Worm (Caenorhabditis elegans) whole organism, L2 larva: ENCODE data around the gene Y54G2A.48.

Experiments
- C34F6.9 ChIP-seq: fragments of 150-350 bp; optimal IDR thresholded peaks from 2 replicates; lab custom pipeline; 2014; ENCODE audit warnings: missing biosample characterization, missing genetic modification characterization
- F13H6.1 ChIP-seq: sonication (generic microtip); optimal IDR thresholded peaks from 2 replicates; lab custom pipeline; 2016; ENCODE audit warnings: missing genetic modification characterization, missing compliant biosample characterization
- R02D3.7 ChIP-seq: fragments of 150-350 bp; optimal IDR thresholded peaks from 2 replicates; lab custom pipeline; 2014; ENCODE audit warnings: missing biosample characterization, missing genetic modification characterization
- Y55F3AM.14 ChIP-seq: fragments of 200-800 bp; sonication (Bioruptor generic); optimal IDR thresholded peaks from 2 replicates; lab custom pipeline; 2018; ENCODE audit warnings: mild to moderate bottlenecking, missing genetic modification characterization, missing compliant biosample characterization
- ZK546.5 ChIP-seq: sonication (generic microtip); optimal IDR thresholded peaks from 2 replicates; lab custom pipeline; 2017; ENCODE audit warnings: missing biosample characterization, missing genetic modification characterization
- alr-1 ChIP-seq: fragments of 150-350 bp; optimal IDR thresholded peaks from 2 replicates; lab custom pipeline; 2014; ENCODE audit warnings: missing biosample characterization, missing genetic modification characterization
- aly-2 ChIP-seq: fragments of 150-350 bp; optimal IDR thresholded peaks from 2 replicates; lab custom pipeline; 2014; ENCODE audit warnings: missing biosample characterization, missing genetic modification characterization
- ama-1 ChIP-seq: fragments of 150-350 bp; optimal IDR thresholded peaks from 2 replicates; lab custom pipeline; 2018; ENCODE audit warnings: inconsistent platforms
- blmp-1 ChIP-seq: sonication (generic microtip); optimal IDR thresholded peaks from 2 replicates; lab custom pipeline; 2017; ENCODE audit warnings: missing genetic modification characterization, mild to moderate bottlenecking, missing compliant biosample characterization, antibody characterized with exemption, moderate library complexity; ENCODE audit not compliant: insufficient read depth
- ceh-16 ChIP-seq: fragments of 150-350 bp; optimal IDR thresholded peaks from 2 replicates; lab custom pipeline; 2014; ENCODE audit warnings: missing biosample characterization, missing genetic modification characterization
- crh-2 ChIP-seq: sonication (generic microtip); optimal IDR thresholded peaks from 2 replicates; lab custom pipeline; 2017; ENCODE audit warnings: missing biosample characterization, missing genetic modification characterization
- dmd-4 ChIP-seq: sonication (generic microtip); optimal IDR thresholded peaks from 2 replicates; lab custom pipeline; 2017; ENCODE audit warnings: missing biosample characterization, missing genetic modification characterization
- elt-1 ChIP-seq: fragments of 150-350 bp; optimal IDR thresholded peaks from 2 replicates; lab custom pipeline; 2014; ENCODE audit warnings: missing biosample characterization, missing genetic modification characterization
- elt-3 ChIP-seq: sonication (generic microtip); optimal IDR thresholded peaks from 2 replicates; lab custom pipeline; 2017; ENCODE audit warnings: missing biosample characterization, missing genetic modification characterization
- fos-1 ChIP-seq: fragments of 150-350 bp; optimal IDR thresholded peaks from 2 replicates; lab custom pipeline; 2014; ENCODE audit warnings: missing biosample characterization, missing genetic modification characterization
- gmeb-1 ChIP-seq: fragments of 150-350 bp; optimal IDR thresholded peaks from 2 replicates; lab custom pipeline; 2014; ENCODE audit warnings: missing biosample characterization, missing genetic modification characterization
- lin-13 ChIP-seq: fragments of 150-350 bp; optimal IDR thresholded peaks from 2 replicates; lab custom pipeline; 2014; ENCODE audit warnings: missing biosample characterization, missing genetic modification reagents, missing genetic modification characterization
- lsy-2 ChIP-seq, 2 experiments: fragments of 150-350 bp in 1 of 2; sonication (generic microtip) in 1 of 2; optimal IDR thresholded peaks; 2 replicates each; lab custom pipeline; 2014 to 2017; ENCODE audit warnings: missing biosample characterization in 2 of 2, missing genetic modification characterization in 2 of 2
- mab-5 ChIP-seq: fragments of 150-350 bp; optimal IDR thresholded peaks from 2 replicates; lab custom pipeline; 2014; ENCODE audit warnings: missing biosample characterization, missing genetic modification characterization
- mbf-1 ChIP-seq: sonication (generic microtip); optimal IDR thresholded peaks from 2 replicates; lab custom pipeline; 2017; ENCODE audit warnings: missing biosample characterization, missing genetic modification characterization
- nhr-10 ChIP-seq: sonication (generic microtip); optimal IDR thresholded peaks from 2 replicates; lab custom pipeline; 2017; ENCODE audit warnings: missing biosample characterization, missing genetic modification characterization
- nhr-129 ChIP-seq: fragments of 150-350 bp; optimal IDR thresholded peaks from 2 replicates; lab custom pipeline; 2014; ENCODE audit warnings: missing biosample characterization, missing genetic modification characterization
- nhr-21 ChIP-seq: fragments of 150-350 bp; optimal IDR thresholded peaks from 2 replicates; lab custom pipeline; 2014; ENCODE audit warnings: missing biosample characterization, missing genetic modification characterization
- nhr-23 ChIP-seq: fragments of 150-350 bp; optimal IDR thresholded peaks from 2 replicates; lab custom pipeline; 2014; ENCODE audit warnings: missing biosample characterization, missing genetic modification reagents, missing genetic modification characterization
- nhr-25 ChIP-seq: fragments of 150-350 bp; sonication (generic microtip); optimal IDR thresholded peaks from 3 replicates; lab custom pipeline; 2014; ENCODE audit warnings: missing biosample characterization, missing genetic modification characterization
- nhr-6 ChIP-seq: fragments of 150-350 bp; optimal IDR thresholded peaks from 2 replicates; lab custom pipeline; 2014; ENCODE audit warnings: missing biosample characterization, missing genetic modification characterization
- nhr-77 ChIP-seq: fragments of 150-350 bp; optimal IDR thresholded peaks from 2 replicates; lab custom pipeline; 2014; ENCODE audit warnings: missing biosample characterization, missing genetic modification characterization
- peb-1 ChIP-seq: fragments of 150-350 bp; optimal IDR thresholded peaks from 2 replicates; lab custom pipeline; 2014; ENCODE audit warnings: missing biosample characterization, missing genetic modification characterization
- sem-4 ChIP-seq: fragments of 150-350 bp; optimal IDR thresholded peaks from 2 replicates; lab custom pipeline; 2014; ENCODE audit warnings: missing biosample characterization, missing genetic modification reagents, missing genetic modification characterization
- sma-9 ChIP-seq, 2 experiments: fragments of 150-350 bp in 1 of 2; sonication (generic microtip) in 1 of 2; optimal IDR thresholded peaks; 2 replicates each; lab custom pipeline; 2014 to 2016; ENCODE audit warnings: missing genetic modification characterization in 2 of 2, mild to moderate bottlenecking in 1 of 2, missing biosample characterization in 1 of 2, missing compliant biosample characterization in 1 of 2, missing genetic modification reagents in 1 of 2, moderate library complexity in 1 of 2
- unc-39 ChIP-seq: fragments of 150-350 bp; optimal IDR thresholded peaks from 2 replicates; lab custom pipeline; 2014; ENCODE audit warnings: missing biosample characterization, missing genetic modification characterization
- unc-55 ChIP-seq: fragments of 150-350 bp; sonication (generic microtip); optimal IDR thresholded peaks from 3 replicates; lab custom pipeline; 2014; ENCODE audit warnings: missing biosample characterization, missing genetic modification reagents, missing genetic modification characterization
- unc-62 ChIP-seq: fragments of 150-350 bp; optimal IDR thresholded peaks from 2 replicates; lab custom pipeline; 2014; ENCODE audit warnings: missing biosample characterization, missing genetic modification reagents, missing genetic modification characterization
- zag-1 ChIP-seq: fragments of 150-350 bp; optimal IDR thresholded peaks from 2 replicates; lab custom pipeline; 2014; ENCODE audit warnings: missing biosample characterization, missing genetic modification characterization
- ztf-11 ChIP-seq: sonication (generic microtip); optimal IDR thresholded peaks from 2 replicates; lab custom pipeline; 2017; ENCODE audit warnings: missing biosample characterization, missing genetic modification characterization
- ztf-4 ChIP-seq: fragments of 150-350 bp; optimal IDR thresholded peaks from 2 replicates; lab custom pipeline; 2014; ENCODE audit warnings: missing biosample characterization, missing genetic modification characterization

The Y54G2A.48 gene

DNA sequence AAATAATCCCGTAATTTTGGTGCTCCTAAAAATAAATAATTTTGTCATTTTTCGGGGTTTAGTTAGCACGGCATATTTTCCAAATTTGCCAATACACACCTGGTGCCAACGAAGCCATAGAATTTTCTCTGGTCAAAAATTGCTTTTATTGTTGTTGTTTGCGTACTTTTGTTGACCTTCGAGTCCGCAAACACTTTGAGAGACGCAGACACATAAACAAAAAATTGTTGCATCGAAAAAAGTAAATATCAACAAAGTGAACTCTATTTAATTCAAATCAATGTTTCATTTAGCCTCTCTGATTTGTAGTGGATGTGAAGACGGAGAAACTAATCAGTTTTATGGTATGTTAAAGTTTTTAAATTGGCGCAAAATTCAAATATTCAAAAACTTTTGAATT lies 13.8 kb upstream of the Y54G2A.48 start, which contains the start of gene Y54G2A.40:
Y54G2A.40 (plus strand) TSS at position 213 of the 400 bp plus-strand sequence.
- TF ChIP-seq lin-13 (GFP tag; lab: Kevin White, UChicago) (peak; percentile 10), lsy-2 (tag; optimal IDR thresholded peaks at IDR 0.05; lab: Kevin White, UChicago) (peak in 1 of 2 experiments; percentile 72), mab-5 (tag; lab: Kevin White, UChicago) (no peak), blmp-1 (no peak), C34F6.9 (tag; lab: Kevin White, UChicago) (peak; percentile 46), unc-55 (GFP tag; lab: Kevin White, UChicago) (peak; percentile 56)

DNA sequence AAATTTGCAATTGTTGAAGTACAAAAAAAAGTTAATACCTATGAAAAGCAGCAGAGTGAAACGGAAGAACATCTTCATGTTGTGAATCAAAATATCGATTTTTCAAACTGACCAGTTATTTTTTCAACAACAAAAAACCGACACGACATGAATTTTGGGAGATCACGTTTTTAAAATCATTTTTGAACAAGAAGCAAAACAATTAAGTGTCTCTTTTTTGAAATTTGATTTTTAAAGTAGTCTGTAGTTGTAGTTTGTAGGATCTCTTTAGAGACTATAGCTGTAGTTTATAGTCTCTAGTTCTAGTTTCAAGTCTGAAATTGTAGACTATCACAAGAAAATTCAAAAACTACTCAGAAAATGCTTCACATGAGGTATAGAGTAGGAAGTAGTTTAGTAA lies 11.4 kb upstream of the Y54G2A.48 start, which contains the start of gene Y54G2A.15:
Y54G2A.15 (minus strand) TSS at position 101 of the 400 bp plus-strand sequence.
- TF ChIP-seq sem-4 (tag; lab: Kevin White, UChicago), result no peak
- no peak for TF ChIP-seq nhr-129 (tag; lab: Kevin White, UChicago)
- no peak for TF ChIP-seq zag-1 (tag; lab: Kevin White, UChicago)
- TF ChIP-seq unc-55 (GFP tag; lab: Kevin White, UChicago), result no peak
- no peak for TF ChIP-seq blmp-1
- TF ChIP-seq, all 48 proteins: peak for 0

DNA sequence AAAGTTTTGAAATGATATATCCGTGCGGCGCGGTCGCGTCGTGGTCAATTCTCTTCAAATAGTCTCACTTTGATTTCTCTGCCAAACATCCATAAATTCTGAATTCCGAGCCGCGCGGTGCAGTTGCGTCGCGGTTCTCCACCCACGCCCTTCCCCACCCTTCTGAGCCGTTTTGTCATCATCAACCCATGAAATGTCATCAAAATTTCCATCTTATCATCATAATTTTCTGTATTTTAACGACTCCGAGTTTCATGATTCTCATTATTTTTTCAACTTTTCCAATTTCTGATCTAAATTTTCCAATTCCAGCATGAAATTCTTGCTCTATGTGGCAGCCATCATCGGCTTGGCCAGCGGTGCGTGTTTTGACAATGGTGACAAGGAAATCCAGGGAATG lies 9.7 kb upstream of the Y54G2A.48 start, which contains the start of gene clec-84:
clec-84 (plus strand) TSS at position 301 of the 400 bp plus-strand sequence.
- no peak for TF ChIP-seq gmeb-1 (tag; lab: Kevin White, UChicago)
- TF ChIP-seq zag-1 (tag; lab: Kevin White, UChicago), result no peak
- no peak for TF ChIP-seq ztf-4 (tag; lab: Kevin White, UChicago)
- TF ChIP-seq nhr-6, result no peak
- no peak for TF ChIP-seq dmd-4
- no peak for TF ChIP-seq blmp-1

DNA sequence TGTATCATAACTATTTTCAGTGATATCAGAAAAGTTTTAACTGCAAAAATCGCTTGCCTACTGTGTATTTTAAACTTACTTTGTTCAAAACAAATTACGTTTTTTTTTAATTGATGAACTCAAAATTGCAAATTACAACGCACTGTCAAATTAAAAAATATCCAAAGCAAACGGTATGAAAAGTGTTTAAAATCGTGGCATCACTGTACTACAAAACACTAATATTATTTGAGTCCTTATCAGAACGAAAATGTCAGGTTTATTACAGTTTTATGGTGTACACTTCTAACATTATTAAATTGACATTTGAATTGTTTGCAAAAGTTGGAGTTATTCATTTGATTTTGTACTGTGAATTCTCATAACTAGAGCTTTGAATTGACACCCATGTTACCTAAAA lies 8.8 kb upstream of the Y54G2A.48 start, which contains the start of gene clec-83:
clec-83 (minus strand) TSS at position 213 of the 400 bp plus-strand sequence.
- peak; percentile 39 for TF ChIP-seq fos-1 (tag; lab: Kevin White, UChicago)
- no peak for TF ChIP-seq mbf-1 (tag; lab: Kevin White, UChicago)
- TF ChIP-seq, all 48 proteins: peak for 1

DNA sequence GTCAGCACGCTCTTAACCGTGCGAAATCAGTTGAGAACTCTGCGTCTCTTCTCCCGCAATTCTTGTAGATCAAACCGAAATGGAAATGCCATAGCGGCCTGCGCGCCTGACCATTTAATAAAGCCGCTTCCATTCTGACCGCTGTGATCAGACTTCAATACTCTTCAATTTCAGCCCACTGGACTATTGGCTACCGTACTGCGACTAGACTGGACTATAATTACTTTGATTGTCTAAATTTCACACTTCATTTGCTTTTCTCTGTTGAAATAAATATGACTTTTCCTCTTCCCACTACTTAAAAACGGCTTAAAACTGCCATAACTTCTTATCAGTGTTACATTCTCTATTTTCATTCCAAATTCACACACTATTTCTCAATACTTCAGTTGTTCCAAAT lies 5.8 kb upstream of the Y54G2A.48 start, which contains the start of gene Y54G2A.7:
Y54G2A.7 (plus strand) TSS at position 301 of the 400 bp plus-strand sequence.
- no peak for TF ChIP-seq aly-2
- no peak for TF ChIP-seq elt-3 (tag; lab: Kevin White, UChicago)
- TF ChIP-seq ama-1, result no peak
- TF ChIP-seq nhr-10 (tag; lab: Kevin White, UChicago), result no peak
- no peak for TF ChIP-seq Y55F3AM.14 (GFP tag; lab: Kevin White, UChicago)
- no peak for TF ChIP-seq unc-39 (tag; lab: Kevin White, UChicago)
- no peak for TF ChIP-seq blmp-1
- no peak for TF ChIP-seq crh-2 (tag; lab: Kevin White, UChicago)
- no peak for TF ChIP-seq ztf-4 (tag; lab: Kevin White, UChicago)
- TF ChIP-seq mab-5 (tag; lab: Kevin White, UChicago), result no peak
- TF ChIP-seq lsy-2 (tag; optimal IDR thresholded peaks at IDR 0.05; lab: Kevin White, UChicago), result no peak
- TF ChIP-seq dmd-4, result no peak
- TF ChIP-seq unc-62, result no peak
- TF ChIP-seq nhr-129 (tag; lab: Kevin White, UChicago), result no peak
- TF ChIP-seq sem-4 (tag; lab: Kevin White, UChicago), result no peak
- no peak for TF ChIP-seq elt-1 (tag; lab: Kevin White, UChicago)

DNA sequence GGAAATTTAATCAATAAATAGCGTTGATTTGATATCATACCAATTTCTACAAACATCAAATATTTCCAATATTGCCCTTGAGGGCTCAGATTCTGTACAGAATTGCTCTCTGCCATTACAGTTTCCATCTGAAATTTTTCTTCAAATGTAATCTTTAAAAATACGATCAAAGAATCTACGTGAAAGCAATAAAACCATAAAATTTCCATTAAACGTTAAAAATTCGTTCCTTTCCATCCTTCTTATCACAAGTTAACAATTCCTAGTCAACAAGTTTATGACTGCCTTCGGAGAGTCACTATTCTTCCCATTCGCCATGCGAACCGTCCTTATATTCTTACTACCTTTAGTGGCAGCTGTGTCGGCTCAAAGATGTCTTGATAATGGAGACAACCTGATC lies 2.9 kb upstream of the Y54G2A.48 start, which contains the start of gene clec-82:
clec-82 (plus strand) TSS at position 301 of the 400 bp plus-strand sequence.
- TF ChIP-seq ztf-11 (tag; lab: Kevin White, UChicago), result no peak
- TF ChIP-seq gmeb-1 (tag; lab: Kevin White, UChicago), result no peak
- no peak for TF ChIP-seq F13H6.1 (tag; lab: Kevin White, UChicago)
- no peak for TF ChIP-seq ZK546.5 (tag; lab: Kevin White, UChicago)
- TF ChIP-seq fos-1 (tag; lab: Kevin White, UChicago), result no peak
- no peak for TF ChIP-seq peb-1 (tag; lab: Kevin White, UChicago)
- TF ChIP-seq, all 48 proteins: peak for 0

DNA sequence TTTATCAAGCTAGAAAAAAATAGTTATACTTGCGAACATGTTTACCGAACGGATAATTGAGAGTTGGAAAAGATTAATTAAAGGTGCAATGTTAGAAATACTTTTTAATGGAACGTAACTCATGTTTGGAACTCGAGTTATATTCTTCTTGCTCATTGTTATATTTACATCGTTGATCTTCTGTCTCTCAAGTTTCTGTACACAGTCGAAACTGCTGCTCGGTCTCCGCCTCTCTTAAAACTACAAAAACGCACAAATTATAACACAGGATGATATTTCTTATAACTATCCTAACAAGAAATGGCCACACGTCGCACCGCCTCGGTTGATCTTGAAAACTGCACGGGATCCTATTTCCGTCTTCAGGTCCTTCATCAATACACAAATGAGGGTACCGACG lies 2.0 kb upstream of the Y54G2A.48 start, which contains the start of gene pudl-2:
pudl-2 (plus strand) TSS at position 301 of the 400 bp plus-strand sequence.
- TF ChIP-seq ztf-11 (tag; lab: Kevin White, UChicago) (no peak), gmeb-1 (tag; lab: Kevin White, UChicago) (no peak), zag-1 (tag; lab: Kevin White, UChicago) (no peak), mbf-1 (tag; lab: Kevin White, UChicago) (no peak), nhr-25 (tag; lab: Kevin White, UChicago) (no peak), ceh-16 (tag; lab: Kevin White, UChicago) (no peak), lin-13 (GFP tag; lab: Kevin White, UChicago) (no peak), nhr-21 (tag; lab: Kevin White, UChicago) (no peak), nhr-129 (tag; lab: Kevin White, UChicago) (no peak), sma-9 (GFP tag; optimal IDR thresholded peaks at IDR 0.05; lab: Kevin White, UChicago) (no peak), sma-9 (tag; optimal IDR thresholded peaks at IDR 0.05; lab: Kevin White, UChicago) (no peak), R02D3.7 (tag; lab: Kevin White, UChicago) (no peak), ztf-4 (tag; lab: Kevin White, UChicago) (no peak), ama-1 (no peak), nhr-10 (tag; lab: Kevin White, UChicago) (no peak), nhr-23 (no peak), alr-1 (no peak), dmd-4 (no peak), Y55F3AM.14 (GFP tag; lab: Kevin White, UChicago) (no peak), nhr-77 (tag; lab: Kevin White, UChicago) (no peak)
